Fruit fly (Drosophila melanogaster): ENCODE measurements around the gene Adgf-A2.

DNA sequence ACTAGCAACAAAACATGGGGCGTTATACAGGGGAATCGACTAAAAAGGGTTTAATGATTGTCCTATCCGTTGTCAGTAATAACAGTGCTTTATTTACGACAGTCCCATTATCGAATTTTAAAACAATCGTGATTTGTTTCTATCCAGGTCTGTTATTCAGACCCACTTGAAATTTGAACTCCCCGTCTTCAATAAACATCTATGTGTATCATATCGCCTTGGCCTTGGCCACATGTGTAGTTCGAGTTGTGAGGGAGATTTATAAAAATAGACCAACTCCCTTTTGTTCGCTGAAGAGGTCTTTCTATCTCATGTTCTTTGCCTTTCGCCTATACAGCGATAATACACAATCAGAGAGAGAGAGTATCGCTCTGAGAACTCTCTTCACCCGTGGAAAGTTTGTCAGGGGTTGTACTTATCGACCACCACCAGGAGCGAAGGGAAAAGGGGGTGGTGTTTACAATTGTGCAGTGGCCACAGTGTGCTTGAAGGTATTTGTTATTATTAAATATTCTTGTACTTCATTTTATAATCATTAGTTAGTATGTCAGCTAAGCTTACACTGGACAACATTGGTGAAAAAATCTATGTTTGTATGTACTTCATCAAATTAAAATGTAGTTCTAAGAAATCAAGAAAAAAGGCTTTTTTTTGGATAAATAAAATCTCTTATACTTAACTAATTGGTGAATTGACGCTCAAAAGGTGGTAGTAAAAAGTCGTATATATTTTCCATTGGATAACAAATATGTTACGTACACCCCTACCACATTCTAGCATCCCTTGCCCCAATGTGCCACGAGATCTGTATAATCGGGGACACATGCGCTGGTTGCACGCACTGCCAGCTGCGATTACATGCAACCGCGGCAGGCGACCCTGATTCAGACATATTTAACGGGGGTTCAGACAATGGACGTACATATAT is 6.5 kb downstream of the Adgf-A2 start:
- TF ChIP-seq CG8478 (optimal IDR thresholded peaks at IDR 0.05) (no peak), CTCF (optimal IDR thresholded peaks at IDR 0.05) (no peak)

All from S2 (cell line).